Worm (Caenorhabditis elegans) whole organism, L3 larva: Measurements from ENCODE around the gene btb-5.

Experiments
- R02D3.7 ChIP-seq: fragments of 150-350 bp; optimal IDR thresholded peaks from 2 replicates; lab custom pipeline; 2014; ENCODE audit warnings: missing biosample characterization, missing genetic modification characterization
- ama-1 ChIP-seq: fragments of 150-350 bp; optimal IDR thresholded peaks from 2 replicates; lab custom pipeline; 2018
- ceh-28 ChIP-seq: fragments of 150-350 bp; optimal IDR thresholded peaks from 2 replicates; lab custom pipeline; 2014; ENCODE audit warnings: missing biosample characterization, missing genetic modification reagents, missing genetic modification characterization
- ceh-82 ChIP-seq: fragments of 150-350 bp; optimal IDR thresholded peaks from 2 replicates; lab custom pipeline; 2014; ENCODE audit warnings: missing biosample characterization, missing genetic modification characterization
- ceh-9 ChIP-seq: sonication (generic microtip); optimal IDR thresholded peaks from 2 replicates; lab custom pipeline; 2018; ENCODE audit warnings: missing biosample characterization, missing genetic modification characterization
- daf-12 ChIP-seq: fragments of 150-350 bp; optimal IDR thresholded peaks from 2 replicates; lab custom pipeline; 2014; ENCODE audit warnings: missing biosample characterization, missing genetic modification reagents, missing genetic modification characterization
- elt-1 ChIP-seq: fragments of 150-350 bp; optimal IDR thresholded peaks from 2 replicates; lab custom pipeline; 2014; ENCODE audit warnings: missing biosample characterization, missing genetic modification characterization
- fkh-2 ChIP-seq: fragments of 150-350 bp; optimal IDR thresholded peaks from 2 replicates; lab custom pipeline; 2014; ENCODE audit warnings: missing biosample characterization, missing genetic modification reagents, missing genetic modification characterization
- fos-1 ChIP-seq: fragments of 150-350 bp; optimal IDR thresholded peaks from 2 replicates; lab custom pipeline; 2014; ENCODE audit warnings: missing biosample characterization, missing genetic modification characterization
- hmg-11 ChIP-seq: sonication (generic microtip); optimal IDR thresholded peaks from 2 replicates; lab custom pipeline; 2016; ENCODE audit warnings: missing genetic modification characterization, missing compliant biosample characterization
- jun-1 ChIP-seq: fragments of 150-350 bp; optimal IDR thresholded peaks from 2 replicates; lab custom pipeline; 2014; ENCODE audit warnings: missing biosample characterization, missing genetic modification reagents, missing genetic modification characterization
- lin-15B ChIP-seq: fragments of 150-350 bp; optimal IDR thresholded peaks from 2 replicates; lab custom pipeline; 2014; ENCODE audit warnings: missing biosample characterization, missing genetic modification characterization
- lsy-12 ChIP-seq: sonication (generic microtip); optimal IDR thresholded peaks from 2 replicates; lab custom pipeline; 2016; ENCODE audit warnings: mild to moderate bottlenecking, missing genetic modification characterization, missing compliant biosample characterization
- mdl-1 ChIP-seq: fragments of 150-350 bp; optimal IDR thresholded peaks from 2 replicates; lab custom pipeline; 2014; ENCODE audit warnings: missing biosample characterization, missing genetic modification characterization
- mml-1 ChIP-seq: fragments of 150-350 bp; sonication (generic microtip); optimal IDR thresholded peaks from 3 replicates; lab custom pipeline; 2014; ENCODE audit warnings: missing biosample characterization, missing genetic modification characterization
- nhr-11 ChIP-seq: fragments of 150-350 bp; optimal IDR thresholded peaks from 2 replicates; lab custom pipeline; 2014; ENCODE audit warnings: missing biosample characterization, missing genetic modification characterization
- nhr-12 ChIP-seq: fragments of 150-350 bp; optimal IDR thresholded peaks from 2 replicates; lab custom pipeline; 2014; ENCODE audit warnings: missing biosample characterization, missing genetic modification characterization
- nhr-23 ChIP-seq: fragments of 150-350 bp; optimal IDR thresholded peaks from 2 replicates; lab custom pipeline; 2014; ENCODE audit warnings: missing biosample characterization, missing genetic modification reagents, missing genetic modification characterization
- nhr-237 ChIP-seq: fragments of 150-350 bp; optimal IDR thresholded peaks from 2 replicates; lab custom pipeline; 2014; ENCODE audit warnings: missing biosample characterization, missing genetic modification characterization
- nhr-25 ChIP-seq: sonication (generic microtip); optimal IDR thresholded peaks from 2 replicates; lab custom pipeline; 2017; ENCODE audit warnings: missing biosample characterization, missing genetic modification characterization
- nhr-43 ChIP-seq: sonication (generic microtip); optimal IDR thresholded peaks from 2 replicates; lab custom pipeline; 2016; ENCODE audit warnings: mild to moderate bottlenecking, missing genetic modification characterization, missing compliant biosample characterization; ENCODE audit not compliant: poor library complexity, severe bottlenecking
- nhr-67 ChIP-seq: fragments of 150-350 bp; optimal IDR thresholded peaks from 2 replicates; lab custom pipeline; 2014; ENCODE audit warnings: missing biosample characterization, missing genetic modification characterization
- nhr-76 ChIP-seq: fragments of 150-350 bp; sonication (generic microtip); optimal IDR thresholded peaks from 5 replicates; lab custom pipeline; 2014; ENCODE audit warnings: missing biosample characterization, missing genetic modification characterization
- pqm-1 ChIP-seq: fragments of 150-350 bp; optimal IDR thresholded peaks from 2 replicates; lab custom pipeline; 2017; ENCODE audit warnings: missing biosample characterization, missing genetic modification characterization, inconsistent platforms
- sea-2 ChIP-seq: fragments of 150-350 bp; sonication (generic microtip); optimal IDR thresholded peaks from 4 replicates; lab custom pipeline; 2014; ENCODE audit warnings: missing biosample characterization, missing genetic modification reagents, missing genetic modification characterization
- skn-1 ChIP-seq: fragments of 150-350 bp; optimal IDR thresholded peaks from 2 replicates; lab custom pipeline; 2014; ENCODE audit warnings: missing biosample characterization, missing genetic modification characterization
- snpc-4 ChIP-seq: fragments of 150-350 bp; optimal IDR thresholded peaks from 2 replicates; lab custom pipeline; 2014; ENCODE audit warnings: missing biosample characterization, missing genetic modification characterization
- tbx-2 ChIP-seq: sonication (generic microtip); optimal IDR thresholded peaks from 2 replicates; lab custom pipeline; 2016; ENCODE audit warnings: mild to moderate bottlenecking, missing genetic modification characterization, missing compliant biosample characterization
- unc-39 ChIP-seq: sonication (generic microtip); optimal IDR thresholded peaks from 4 replicates; lab custom pipeline; 2017; ENCODE audit warnings: missing biosample characterization, missing genetic modification characterization
- unc-62 ChIP-seq: fragments of 150-350 bp; sonication (generic microtip); optimal IDR thresholded peaks from 4 replicates; lab custom pipeline; 2014; ENCODE audit warnings: missing biosample characterization, missing genetic modification reagents, missing genetic modification characterization
- zag-1 ChIP-seq: fragments of 150-350 bp; optimal IDR thresholded peaks from 2 replicates; lab custom pipeline; 2014; ENCODE audit warnings: missing biosample characterization, missing genetic modification characterization
- ztf-11 ChIP-seq: fragments of 150-350 bp; optimal IDR thresholded peaks from 2 replicates; lab custom pipeline; 2014; ENCODE audit warnings: missing biosample characterization, missing genetic modification characterization
- ztf-4 ChIP-seq: fragments of 150-350 bp; optimal IDR thresholded peaks from 2 replicates; lab custom pipeline; 2014; ENCODE audit warnings: missing biosample characterization, missing genetic modification characterization

Gene btb-5

ce11 chrIII:50418-50817 lies 10.5 kb downstream of the btb-5 start:
- TF ChIP-seq unc-39 (tag; lab: Kevin White, UChicago) (no peak), fkh-2 (tag; lab: Kevin White, UChicago) (no peak), nhr-11 (no peak), mml-1 (tag; lab: Kevin White, UChicago) (no peak), ceh-9 (tag; lab: Kevin White, UChicago) (no peak), ceh-82 (tag; lab: Kevin White, UChicago) (no peak), pqm-1 (tag; lab: Kevin White, UChicago) (no peak), ama-1 (lab: Kevin White, UChicago) (no peak), fos-1 (tag; lab: Kevin White, UChicago) (no peak), nhr-23 (tag; lab: Kevin White, UChicago) (no peak), nhr-76 (tag; lab: Kevin White, UChicago) (no peak), nhr-25 (no peak), jun-1 (no peak), ceh-28 (tag; lab: Kevin White, UChicago) (no peak), nhr-67 (tag; lab: Kevin White, UChicago) (no peak), daf-12 (tag; lab: Kevin White, UChicago) (no peak), elt-1 (no peak)
- TF ChIP-seq, all 47 proteins: peak for 0

- TF ChIP-seq ceh-28 (tag; lab: Kevin White, UChicago) (no peak), lin-15B (tag; lab: Kevin White, UChicago) (no peak), mdl-1 (no peak), ama-1 (lab: Kevin White, UChicago) (no peak), ceh-9 (tag; lab: Kevin White, UChicago) (no peak), nhr-12 (tag; lab: Kevin White, UChicago) (no peak), jun-1 (no peak), mml-1 (tag; lab: Kevin White, UChicago) (no peak), nhr-67 (tag; lab: Kevin White, UChicago) (no peak), skn-1 (tag; lab: Kevin White, UChicago) (no peak), nhr-23 (tag; lab: Kevin White, UChicago) (no peak), pqm-1 (tag; lab: Kevin White, UChicago) (no peak), sea-2 (GFP tag; lab: Kevin White, UChicago) (no peak), nhr-76 (tag; lab: Kevin White, UChicago) (no peak), ztf-4 (no peak), lsy-12 (tag; lab: Kevin White, UChicago) (no peak)
Measured at ce11 chrIII:49064-49463, 11.9 kb downstream of the btb-5 start.

ce11 chrIII:48329-48728 lies 12.6 kb downstream of the btb-5 start:
- TF ChIP-seq ceh-82 (tag; lab: Kevin White, UChicago) (no peak), nhr-237 (no peak)

ce11 chrIII:42725-43124 lies 18.2 kb downstream of the btb-5 start:
- no peak for TF ChIP-seq unc-62 (GFP tag; lab: Kevin White, UChicago)
- TF ChIP-seq daf-12 (tag; lab: Kevin White, UChicago): no peak
- TF ChIP-seq snpc-4 (tag; lab: Kevin White, UChicago): no peak
- no peak for TF ChIP-seq tbx-2 (tag; lab: Kevin White, UChicago)
- no peak for TF ChIP-seq nhr-67 (tag; lab: Kevin White, UChicago)
- TF ChIP-seq R02D3.7 (tag; lab: Kevin White, UChicago): no peak
- no peak for TF ChIP-seq mdl-1
- TF ChIP-seq nhr-76 (tag; lab: Kevin White, UChicago): no peak
- no peak for TF ChIP-seq skn-1 (tag; lab: Kevin White, UChicago)
- no peak for TF ChIP-seq ceh-82 (tag; lab: Kevin White, UChicago)
- TF ChIP-seq nhr-43 (tag; lab: Kevin White, UChicago): no peak
- no peak for TF ChIP-seq nhr-237
- TF ChIP-seq nhr-12 (tag; lab: Kevin White, UChicago): no peak
- no peak for TF ChIP-seq ztf-11 (tag; lab: Kevin White, UChicago)
- TF ChIP-seq zag-1: no peak
- no peak for TF ChIP-seq ceh-9 (tag; lab: Kevin White, UChicago)

ce11 chrIII:41484-41883 lies 19.5 kb downstream of the btb-5 start:
- no peak for TF ChIP-seq lsy-12 (tag; lab: Kevin White, UChicago)
- no peak for TF ChIP-seq mml-1 (tag; lab: Kevin White, UChicago)
- no peak for TF ChIP-seq skn-1 (tag; lab: Kevin White, UChicago)
- no peak for TF ChIP-seq nhr-11
- no peak for TF ChIP-seq R02D3.7 (tag; lab: Kevin White, UChicago)
- TF ChIP-seq unc-39 (tag; lab: Kevin White, UChicago): no peak
- no peak for TF ChIP-seq tbx-2 (tag; lab: Kevin White, UChicago)
- TF ChIP-seq hmg-11: no peak
- no peak for TF ChIP-seq snpc-4 (tag; lab: Kevin White, UChicago)
- TF ChIP-seq nhr-43 (tag; lab: Kevin White, UChicago): no peak
- TF ChIP-seq, all 47 proteins: peak for 0
